Fruit fly (Drosophila melanogaster) whole organism, prepupa: ENCODE measurements around the gene CG2747.

Source experiments
- Blimp-1 ChIP-seq: fragments of 200-800 bp; sonication (Bioruptor generic); optimal IDR thresholded peaks from 3 replicates; lab custom pipeline; 2017; ENCODE audit warnings: missing biosample characterization, missing genetic modification characterization, mild to moderate bottlenecking, moderate library complexity, missing genetic modification reagents
- CG10669 ChIP-seq: fragments of 200-800 bp; sonication (Bioruptor generic); optimal IDR thresholded peaks from 3 replicates; lab custom pipeline; 2018; ENCODE audit warnings: missing biosample characterization, mild to moderate bottlenecking, missing genetic modification characterization, moderate library complexity
- CG11294 ChIP-seq: fragments of 200-800 bp; sonication (Bioruptor generic); IDR thresholded peaks from 2 replicates; pipeline ENCODE4 v1.3.6; 2022; ENCODE audit warnings: missing biosample characterization, missing genetic modification characterization
- CG11762 ChIP-seq: fragments of 200-800 bp; sonication (Bioruptor generic); optimal IDR thresholded peaks from 3 replicates; lab custom pipeline; 2016; ENCODE audit warnings: missing biosample characterization, missing genetic modification characterization; ENCODE audit not compliant: insufficient read depth
- CG11902 ChIP-seq: fragments of 200-800 bp; sonication (Bioruptor generic); optimal IDR thresholded peaks from 3 replicates; lab custom pipeline; 2016; ENCODE audit warnings: missing biosample characterization, missing genetic modification characterization
- CG1621 ChIP-seq: fragments of 200-800 bp; sonication (Bioruptor generic); optimal IDR thresholded peaks from 3 replicates; lab custom pipeline; 2018; ENCODE audit warnings: missing biosample characterization, mild to moderate bottlenecking, missing genetic modification characterization
- CG16779 ChIP-seq: fragments of 200-800 bp; sonication (Bioruptor generic); optimal IDR thresholded peaks from 3 replicates; lab custom pipeline; 2017; ENCODE audit warnings: missing biosample characterization, mild to moderate bottlenecking, missing genetic modification characterization
- CG31627 ChIP-seq: fragments of 200-800 bp; sonication (Bioruptor generic); optimal IDR thresholded peaks from 3 replicates; lab custom pipeline; 2016; ENCODE audit warnings: missing biosample characterization, missing genetic modification characterization
- CG32006 ChIP-seq: fragments of 200-800 bp; sonication (Bioruptor generic); optimal IDR thresholded peaks from 3 replicates; lab custom pipeline; 2017; ENCODE audit warnings: missing biosample characterization, mild to moderate bottlenecking, missing genetic modification characterization
- CG3919 ChIP-seq: fragments of 200-800 bp; sonication (Bioruptor generic); optimal IDR thresholded peaks from 3 replicates; lab custom pipeline; 2016; ENCODE audit warnings: missing biosample characterization, missing genetic modification characterization
- CG4318 ChIP-seq: fragments of 200-800 bp; sonication (Bioruptor generic); optimal IDR thresholded peaks from 3 replicates; lab custom pipeline; 2017; ENCODE audit warnings: missing biosample characterization, mild to moderate bottlenecking, missing genetic modification characterization
- CG6163 ChIP-seq: fragments of 200-800 bp; sonication (Bioruptor generic); IDR thresholded peaks from 3 replicates; pipeline ENCODE4 v1.3.6; 2022; ENCODE audit warnings: missing biosample characterization, missing genetic modification characterization
- CG6276 ChIP-seq: fragments of 200-800 bp; sonication (Bioruptor generic); optimal IDR thresholded peaks from 2 replicates; lab custom pipeline; 2017; ENCODE audit warnings: missing biosample characterization, mild to moderate bottlenecking, missing genetic modification characterization
- CG6792 ChIP-seq: fragments of 200-800 bp; sonication (Bioruptor generic); optimal IDR thresholded peaks from 3 replicates; lab custom pipeline; 2016; ENCODE audit warnings: missing biosample characterization, missing genetic modification characterization
- CG6808 ChIP-seq: fragments of 200-800 bp; sonication (Bioruptor generic); optimal IDR thresholded peaks from 3 replicates; lab custom pipeline; 2017; ENCODE audit warnings: missing biosample characterization, missing genetic modification characterization, mild to moderate bottlenecking, moderate library complexity, missing genetic modification reagents
- CG6854 ChIP-seq: fragments of 200-800 bp; sonication (Bioruptor generic); optimal IDR thresholded peaks from 2 replicates; lab custom pipeline; 2017; ENCODE audit warnings: missing biosample characterization, mild to moderate bottlenecking, missing genetic modification characterization
- CG8119 ChIP-seq: fragments of 200-800 bp; sonication (Bioruptor generic); IDR thresholded peaks from 3 replicates; pipeline ENCODE4 v1.3.6; 2022; ENCODE audit warnings: missing biosample characterization, missing genetic modification characterization
- Eip78C ChIP-seq: fragments of 200-800 bp; sonication (Bioruptor generic); peaks from one replicate; lab custom pipeline; 2016; ENCODE audit warnings: missing biosample characterization, missing genetic modification characterization
- Eip93F ChIP-seq: fragments of 200-800 bp; sonication (Bioruptor generic); optimal IDR thresholded peaks from 2 replicates; lab custom pipeline; 2016; ENCODE audit warnings: missing biosample characterization, mild to moderate bottlenecking, missing genetic modification characterization
- Gug ChIP-seq: fragments of 200-800 bp; sonication (Bioruptor generic); IDR thresholded peaks from 2 replicates; pipeline ENCODE4 v1.3.6; 2022; ENCODE audit warnings: missing biosample characterization, missing genetic modification characterization
- Hr38 ChIP-seq: sonication (Bioruptor generic); optimal IDR thresholded peaks from 2 replicates; lab custom pipeline; 2016; ENCODE audit warnings: missing biosample characterization, missing genetic modification characterization
- Hr39 ChIP-seq: fragments of 200-800 bp; sonication (Bioruptor generic); optimal IDR thresholded peaks from 2 replicates; lab custom pipeline; 2016; ENCODE audit warnings: missing biosample characterization, missing genetic modification characterization
- Hr4 ChIP-seq: fragments of 200-800 bp; sonication (Bioruptor generic); optimal IDR thresholded peaks from 3 replicates; lab custom pipeline; 2016; ENCODE audit warnings: missing biosample characterization, missing genetic modification characterization
- Met ChIP-seq: fragments of 200-800 bp; sonication (Bioruptor generic); optimal IDR thresholded peaks from 3 replicates; lab custom pipeline; 2016; ENCODE audit warnings: missing biosample characterization, missing genetic modification characterization
- Smox ChIP-seq: fragments of 200-800 bp; sonication (Bioruptor generic); optimal IDR thresholded peaks from 3 replicates; lab custom pipeline; 2016; ENCODE audit warnings: missing biosample characterization, missing genetic modification characterization
- Sox102F ChIP-seq: fragments of 200-800 bp; sonication (Bioruptor generic); optimal IDR thresholded peaks from 2 replicates; lab custom pipeline; 2016; ENCODE audit warnings: missing biosample characterization, mild to moderate bottlenecking, missing genetic modification characterization
- Sox14 ChIP-seq: fragments of 200-800 bp; sonication (Bioruptor generic); optimal IDR thresholded peaks from 3 replicates; lab custom pipeline; 2016; ENCODE audit warnings: missing biosample characterization, missing genetic modification characterization
- Sox15 ChIP-seq: fragments of 200-800 bp; sonication (Bioruptor generic); optimal IDR thresholded peaks from 3 replicates; lab custom pipeline; 2016; ENCODE audit warnings: missing biosample characterization, missing genetic modification characterization
- achi ChIP-seq: fragments of 200-800 bp; sonication (Bioruptor generic); optimal IDR thresholded peaks from 3 replicates; lab custom pipeline; 2016; ENCODE audit warnings: missing biosample characterization, missing genetic modification characterization
- cyc ChIP-seq: fragments of 200-800 bp; sonication (Bioruptor generic); optimal IDR thresholded peaks from 3 replicates; lab custom pipeline; 2016; ENCODE audit warnings: missing biosample characterization, missing genetic modification characterization
- dac ChIP-seq: fragments of 200-800 bp; sonication (Bioruptor generic); optimal IDR thresholded peaks from 2 replicates; lab custom pipeline; 2017; ENCODE audit warnings: missing biosample characterization, mild to moderate bottlenecking, missing genetic modification characterization
- dsx ChIP-seq: fragments of 200-800 bp; optimal IDR thresholded peaks from 3 replicates; lab custom pipeline; 2019; ENCODE audit warnings: missing biosample characterization, mild to moderate bottlenecking, missing genetic modification characterization, moderate library complexity; ENCODE audit not compliant: poor library complexity, severe bottlenecking
- eg ChIP-seq: fragments of 200-800 bp; sonication (Bioruptor generic); IDR thresholded peaks from 3 replicates; pipeline ENCODE4 v1.3.6; 2022; ENCODE audit warnings: missing biosample characterization, missing genetic modification characterization
- esn ChIP-seq: fragments of 200-800 bp; sonication (Bioruptor generic); optimal IDR thresholded peaks from 2 replicates; lab custom pipeline; 2016; ENCODE audit warnings: missing biosample characterization, mild to moderate bottlenecking, missing genetic modification characterization, moderate library complexity
- fd85E ChIP-seq: fragments of 200-800 bp; sonication (Bioruptor generic); optimal IDR thresholded peaks from 3 replicates; lab custom pipeline; 2016; ENCODE audit warnings: missing biosample characterization, missing genetic modification characterization
- lz ChIP-seq: fragments of 200-800 bp; sonication (Bioruptor generic); optimal IDR thresholded peaks from 3 replicates; lab custom pipeline; 2016; ENCODE audit warnings: missing biosample characterization, missing genetic modification characterization
- net ChIP-seq: fragments of 200-800 bp; sonication (Bioruptor generic); optimal IDR thresholded peaks from 3 replicates; lab custom pipeline; 2016; ENCODE audit warnings: missing biosample characterization, missing genetic modification characterization
- pdm3 ChIP-seq: fragments of 200-800 bp; sonication (Bioruptor generic); optimal IDR thresholded peaks from 3 replicates; lab custom pipeline; 2016; ENCODE audit warnings: missing biosample characterization, missing genetic modification characterization
- salr ChIP-seq, 2 experiments: fragments of 200-800 bp; sonication (Bioruptor generic); optimal IDR thresholded peaks; 3 replicates each; lab custom pipeline; 2016 to 2018; ENCODE audit warnings: missing biosample characterization in 2 of 2, missing genetic modification characterization in 2 of 2, mild to moderate bottlenecking in 1 of 2
- svp ChIP-seq: fragments of 200-800 bp; sonication (Bioruptor generic); peaks from one replicate; lab custom pipeline; 2016; ENCODE audit warnings: missing biosample characterization, missing genetic modification characterization
- topi ChIP-seq: fragments of 200-800 bp; sonication (Bioruptor generic); optimal IDR thresholded peaks from 3 replicates; lab custom pipeline; 2016; ENCODE audit warnings: missing biosample characterization, missing genetic modification characterization

Gene CG2747

dm6 chr3R:7977011-7977925, 53.3 kb downstream of the CG2747 start (continued):
- no peak for TF ChIP-seq Gug
- TF ChIP-seq svp (GFP tag; lab: Kevin White, UChicago) = peak; percentile 83
- TF ChIP-seq Hr39 = no peak
- peak; percentile 4 for TF ChIP-seq Sox102F
- no peak for TF ChIP-seq CG3919 (GFP tag; lab: Kevin White, UChicago)
- TF ChIP-seq CG6808 (GFP tag; lab: Kevin White, UChicago) = no peak
- TF ChIP-seq CG6792 (GFP tag; lab: Kevin White, UChicago) = no peak
- no peak for TF ChIP-seq CG32006 (GFP tag; lab: Kevin White, UChicago)
- no peak for TF ChIP-seq pdm3 (GFP tag; lab: Kevin White, UChicago)
- peak; percentile 0 for TF ChIP-seq CG6276 (GFP tag; lab: Kevin White, UChicago)
- TF ChIP-seq Smox (GFP tag; lab: Kevin White, UChicago) = peak; percentile 12
- TF ChIP-seq CG1621 (tag; lab: Kevin White, UChicago) = peak; percentile 25
- no peak for TF ChIP-seq cyc (GFP tag; lab: Kevin White, UChicago)
- no peak for TF ChIP-seq topi (GFP tag; lab: Kevin White, UChicago)
- TF ChIP-seq CG8119 (GFP tag; lab: Robert Waterston, UW) = no peak
- no peak for TF ChIP-seq Eip93F (GFP tag; lab: Kevin White, UChicago)
- TF ChIP-seq Eip78C (GFP tag; lab: Kevin White, UChicago) = peak; percentile 36
- TF ChIP-seq CG11902 (GFP tag; lab: Kevin White, UChicago) = no peak
- no peak for TF ChIP-seq Sox15
- no peak for TF ChIP-seq CG31627 (GFP tag; lab: Kevin White, UChicago)
- TF ChIP-seq CG10669 = no peak
- TF ChIP-seq achi = no peak
- no peak for TF ChIP-seq eg (GFP tag; lab: Robert Waterston, UW)
- TF ChIP-seq fd85E (GFP tag; lab: Kevin White, UChicago) = no peak
- no peak for TF ChIP-seq lz (GFP tag; lab: Kevin White, UChicago)
- no peak for TF ChIP-seq CG11762 (GFP tag; lab: Kevin White, UChicago)
- TF ChIP-seq salr (GFP tag; optimal IDR thresholded peaks at IDR 0.05; lab: Kevin White, UChicago) = no peak
- TF ChIP-seq Blimp-1 (GFP tag; lab: Kevin White, UChicago) = no peak
- TF ChIP-seq dac (GFP tag; lab: Kevin White, UChicago) = no peak
- TF ChIP-seq dsx (GFP tag; lab: Kevin White, UChicago) = peak; percentile 71
- no peak for TF ChIP-seq Met (GFP tag; lab: Kevin White, UChicago)
- TF ChIP-seq net (GFP tag; lab: Kevin White, UChicago) = no peak
- no peak for TF ChIP-seq CG4318 (GFP tag; lab: Kevin White, UChicago)
- no peak for TF ChIP-seq Hr38
- no peak for TF ChIP-seq CG6854 (GFP tag; lab: Kevin White, UChicago)
- TF ChIP-seq Sox14 (GFP tag; lab: Kevin White, UChicago) = peak; percentile 55
- no peak for TF ChIP-seq CG16779 (tag; lab: Kevin White, UChicago)
- TF ChIP-seq Hr4 (GFP tag; lab: Kevin White, UChicago) = no peak
- peak; percentile 24 for TF ChIP-seq esn (GFP tag; lab: Kevin White, UChicago)

dm6 chr3R:7973906-7974305, 56.7 kb downstream of the CG2747 start:
- TF ChIP-seq eg (GFP tag; lab: Robert Waterston, UW) (peak; percentile 86; the same call in 2 of the 3 replicates), CG11294 (peak; percentile 54; the same call in 1 of the 2 replicates), Gug (peak; percentile 54), CG6163 (GFP tag; lab: Robert Waterston, UW) (0 out of 3 replicates have a peak, but pooled peaks have one; percentile 34)
